Worm (Caenorhabditis elegans) whole organism, young adult: ENCODE results near the gene E02C12.11.

Experiments used
- C06A6.2 ChIP-seq: fragments of 200-800 bp; sonication (Bioruptor generic); conservative IDR thresholded peaks from 2 replicates; pipeline ENCODE4 v1.3.6; 2022; ENCODE audit warnings: missing genetic modification characterization, missing compliant biosample characterization
- C17E4.6 ChIP-seq: fragments of 200-800 bp; sonication (Bioruptor generic); IDR thresholded peaks from 2 replicates; pipeline ENCODE4 v1.3.6; 2022; ENCODE audit warnings: missing genetic modification reagents, missing genetic modification characterization, missing compliant biosample characterization
- F49E8.2 ChIP-seq: sonication (generic microtip); optimal IDR thresholded peaks from 3 replicates; lab custom pipeline; 2017; ENCODE audit warnings: missing genetic modification characterization, mild to moderate bottlenecking, missing compliant biosample characterization, antibody characterized with exemption, moderate library complexity; ENCODE audit not compliant: insufficient read depth
- K12H6.12 ChIP-seq: fragments of 200-800 bp; sonication (Bioruptor generic); optimal IDR thresholded peaks from 2 replicates; lab custom pipeline; 2018; ENCODE audit warnings: mild to moderate bottlenecking, missing genetic modification characterization, missing compliant biosample characterization
- Y56A3A.18 ChIP-seq: fragments of 200-800 bp; sonication (Bioruptor generic); IDR thresholded peaks from 2 replicates; pipeline ENCODE4 v1.3.6; 2022; ENCODE audit warnings: missing genetic modification reagents, missing genetic modification characterization, missing compliant biosample characterization
- akir-1 ChIP-seq: fragments of 200-800 bp; sonication (Bioruptor generic); optimal IDR thresholded peaks from 2 replicates; lab custom pipeline; 2018; ENCODE audit warnings: mild to moderate bottlenecking, missing genetic modification characterization, moderate library complexity, missing compliant biosample characterization
- aptf-2 ChIP-seq: fragments of 200-800 bp; sonication (Bioruptor generic); conservative IDR thresholded peaks from 2 replicates; pipeline ENCODE4 v1.3.6; 2022; ENCODE audit warnings: missing genetic modification reagents, missing genetic modification characterization, missing compliant biosample characterization
- attf-5 ChIP-seq: fragments of 200-800 bp; sonication (Bioruptor generic); optimal IDR thresholded peaks from 2 replicates; lab custom pipeline; 2018; ENCODE audit warnings: mild to moderate bottlenecking, missing genetic modification characterization, missing compliant biosample characterization
- ccch-3 ChIP-seq: fragments of 200-800 bp; sonication (Bioruptor generic); optimal IDR thresholded peaks from 2 replicates; lab custom pipeline; 2018; ENCODE audit warnings: mild to moderate bottlenecking, missing genetic modification characterization, missing compliant biosample characterization
- cebp-1 ChIP-seq, 2 experiments: fragments of 200-800 bp in 1 of 2; sonication (Bioruptor generic) in 1 of 2; sonication (generic microtip) in 1 of 2; IDR thresholded peaks in 1 of 2; optimal IDR thresholded peaks in 1 of 2; 2 replicates each; pipeline versions ENCODE4 v1.3.6 to Lab custom; 2017 to 2022; ENCODE audit warnings: missing compliant biosample characterization in 2 of 2, missing genetic modification characterization in 2 of 2, mild to moderate bottlenecking in 1 of 2, missing genetic modification reagents in 1 of 2, moderate library complexity in 1 of 2
- ceh-79 ChIP-seq: sonication (generic microtip); optimal IDR thresholded peaks from 2 replicates; lab custom pipeline; 2017; ENCODE audit warnings: mild to moderate bottlenecking, missing genetic modification characterization, missing compliant biosample characterization
- dox-1 ChIP-seq: fragments of 200-800 bp; sonication (Bioruptor generic); IDR thresholded peaks from 2 replicates; pipeline ENCODE4 v1.3.6; 2022; ENCODE audit warnings: missing genetic modification reagents, missing genetic modification characterization, missing compliant biosample characterization
- dpff-1 ChIP-seq: sonication (generic microtip); optimal IDR thresholded peaks from 2 replicates; lab custom pipeline; 2017; ENCODE audit warnings: mild to moderate bottlenecking, missing genetic modification characterization, missing compliant biosample characterization
- egl-18 ChIP-seq: fragments of 200-800 bp; sonication (Bioruptor generic); IDR thresholded peaks from 2 replicates; pipeline ENCODE4 v1.3.6; 2022; ENCODE audit warnings: missing genetic modification reagents, missing genetic modification characterization, missing compliant biosample characterization
- egl-44 ChIP-seq: fragments of 200-800 bp; sonication (Bioruptor generic); IDR thresholded peaks from 2 replicates; pipeline ENCODE4 v1.3.6; 2022; ENCODE audit warnings: missing genetic modification reagents, missing genetic modification characterization, missing compliant biosample characterization
- egrh-3 ChIP-seq: fragments of 200-800 bp; sonication (Bioruptor generic); IDR thresholded peaks from 2 replicates; pipeline ENCODE4 v1.3.6; 2022; ENCODE audit warnings: missing genetic modification reagents, missing genetic modification characterization, missing compliant biosample characterization
- ekl-4 ChIP-seq: fragments of 200-800 bp; sonication (Bioruptor generic); IDR thresholded peaks from 2 replicates; pipeline ENCODE4 v1.3.6; 2022; ENCODE audit warnings: missing genetic modification reagents, missing genetic modification characterization, missing compliant biosample characterization
- ets-4 ChIP-seq: fragments of 200-800 bp; sonication (Bioruptor generic); optimal IDR thresholded peaks from 2 replicates; lab custom pipeline; 2018; ENCODE audit warnings: mild to moderate bottlenecking, missing genetic modification characterization, missing compliant biosample characterization
- hlh-26 ChIP-seq: fragments of 200-800 bp; sonication (Bioruptor generic); conservative IDR thresholded peaks from 2 replicates; pipeline ENCODE4 v1.3.6; 2022; ENCODE audit warnings: missing genetic modification reagents, missing genetic modification characterization, missing compliant biosample characterization
- hmg-1.2 ChIP-seq: fragments of 200-800 bp; sonication (Bioruptor generic); IDR thresholded peaks from 2 replicates; pipeline ENCODE4 v1.3.6; 2022; ENCODE audit warnings: missing genetic modification reagents, missing genetic modification characterization, missing compliant biosample characterization
- hrde-1 ChIP-seq: sonication (generic microtip); optimal IDR thresholded peaks from 2 replicates; lab custom pipeline; 2016; ENCODE audit warnings: missing genetic modification characterization, mild to moderate bottlenecking, missing compliant biosample characterization, moderate library complexity, missing genotype, missing genetic modification reagents, borderline replicate concordance
- lin-40 ChIP-seq: sonication (generic microtip); optimal IDR thresholded peaks from 2 replicates; lab custom pipeline; 2016; ENCODE audit warnings: missing genetic modification characterization, mild to moderate bottlenecking, missing compliant biosample characterization, missing genotype, missing genetic modification reagents
- madf-3 ChIP-seq: fragments of 200-800 bp; sonication (Bioruptor generic); IDR thresholded peaks from 2 replicates; pipeline ENCODE4 v1.3.6; 2022; ENCODE audit warnings: missing genetic modification reagents, missing genetic modification characterization, missing compliant biosample characterization
- madf-6 ChIP-seq: fragments of 200-800 bp; sonication (Bioruptor generic); IDR thresholded peaks from 2 replicates; pipeline ENCODE4 v1.3.6; 2022; ENCODE audit warnings: missing genetic modification reagents, missing genetic modification characterization, missing compliant biosample characterization
- mes-4 ChIP-seq: sonication (generic microtip); optimal IDR thresholded peaks from 2 replicates; lab custom pipeline; 2016; ENCODE audit warnings: missing genotype, missing genetic modification characterization, missing compliant biosample characterization
- nfyb-1 ChIP-seq: fragments of 200-800 bp; sonication (Bioruptor generic); IDR thresholded peaks from 2 replicates; pipeline ENCODE4 v1.3.6; 2022; ENCODE audit warnings: missing genetic modification reagents, missing genetic modification characterization, missing compliant biosample characterization
- pha-4 ChIP-seq: fragments of 150-350 bp; sonication (generic microtip); optimal IDR thresholded peaks from 2 replicates; lab custom pipeline; 2014; ENCODE audit warnings: missing biosample characterization, missing genetic modification reagents, missing genetic modification characterization
- rcor-1 ChIP-seq: fragments of 200-800 bp; sonication (Bioruptor generic); IDR thresholded peaks from 2 replicates; pipeline ENCODE4 v1.3.6; 2022; ENCODE audit warnings: missing genetic modification reagents, missing genetic modification characterization, missing compliant biosample characterization
- sea-2 ChIP-seq: fragments of 200-800 bp; sonication (Bioruptor generic); IDR thresholded peaks from 2 replicates; pipeline ENCODE4 v1.3.6; 2022; ENCODE audit warnings: missing genetic modification characterization, missing compliant biosample characterization
- snpc-1.1 ChIP-seq: sonication (generic microtip); optimal IDR thresholded peaks from 2 replicates; lab custom pipeline; 2017; ENCODE audit warnings: missing genetic modification characterization, mild to moderate bottlenecking, missing compliant biosample characterization, antibody characterized with exemption, moderate library complexity, missing genotype, missing genetic modification reagents; ENCODE audit not compliant: insufficient read depth
- snpc-4 ChIP-seq, 5 experiments: fragments of 150-350 bp in 1 of 5; sonication (generic microtip) in 4 of 5; optimal IDR thresholded peaks; 2 replicates each; lab custom pipeline; 2014 to 2018; ENCODE audit warnings: missing genetic modification characterization in 5 of 5, missing biosample characterization in 3 of 5, antibody characterized with exemption in 2 of 5, mild to moderate bottlenecking in 2 of 5, missing compliant biosample characterization in 2 of 5, missing genotype in 2 of 5, moderate library complexity in 2 of 5, missing genetic modification reagents in 1 of 5
- somi-1 ChIP-seq: fragments of 200-800 bp; sonication (Bioruptor generic); optimal IDR thresholded peaks from 2 replicates; lab custom pipeline; 2018; ENCODE audit warnings: mild to moderate bottlenecking, missing genetic modification characterization, missing compliant biosample characterization
- tbp1 ChIP-seq: fragments of 200-800 bp; sonication (Bioruptor generic); optimal IDR thresholded peaks from 2 replicates; lab custom pipeline; 2018; ENCODE audit warnings: mild to moderate bottlenecking, missing genetic modification characterization, missing compliant biosample characterization
- tbx-9 ChIP-seq: sonication (generic microtip); optimal IDR thresholded peaks from 2 replicates; lab custom pipeline; 2016; ENCODE audit warnings: borderline replicate concordance, missing genetic modification characterization, inconsistent platforms, missing compliant biosample characterization
- unc-130 ChIP-seq: sonication (generic microtip); optimal IDR thresholded peaks from 2 replicates; lab custom pipeline; 2016; ENCODE audit warnings: missing genetic modification reagents, missing genetic modification characterization, missing compliant biosample characterization
- ztf-22 ChIP-seq: fragments of 200-800 bp; sonication (Bioruptor generic); optimal IDR thresholded peaks from 2 replicates; lab custom pipeline; 2018; ENCODE audit warnings: mild to moderate bottlenecking, missing genetic modification characterization, moderate library complexity, missing compliant biosample characterization

Gene E02C12.11

ce11 chrV:9399886-9400373 is 20.2 kb upstream of the E02C12.11 start, which contains the start of gene trpp-4:
trpp-4 (plus strand) TSS chrV:9400327.
- TF ChIP-seq unc-130 (no peak), F49E8.2 (tag; lab: Kevin White, UChicago) (no peak), madf-6 (GFP tag; lab: Robert Waterston, UW) (no peak), snpc-4 (GFP tag; optimal IDR thresholded peaks at IDR 0.05; lab: Kevin White, UChicago) (no peak), snpc-4 (tag; optimal IDR thresholded peaks at IDR 0.05; lab: Kevin White, UChicago) (no peak), C17E4.6 (GFP tag; lab: Robert Waterston, UW) (no peak), nfyb-1 (GFP tag; lab: Robert Waterston, UW) (no peak), somi-1 (GFP tag; lab: Kevin White, UChicago) (no peak), tbp1 (GFP tag; lab: Kevin White, UChicago) (no peak), ztf-22 (no peak), Y56A3A.18 (GFP tag; lab: Robert Waterston, UW) (no peak), aptf-2 (GFP tag; lab: Robert Waterston, UW) (no peak), mes-4 (tag; lab: Kevin White, UChicago) (no peak), C06A6.2 (GFP tag; lab: Robert Waterston, UW) (no peak), ekl-4 (GFP tag; lab: Robert Waterston, UW) (no peak), cebp-1 (GFP tag; IDR thresholded peaks at IDR 0.05; lab: Robert Waterston, UW) (no peak), cebp-1 (tag; optimal IDR thresholded peaks at IDR 0.05; lab: Kevin White, UChicago) (no peak), K12H6.12 (tag; lab: Kevin White, UChicago) (no peak), egl-44 (GFP tag; lab: Robert Waterston, UW) (no peak)

- no peak for TF ChIP-seq cebp-1 (GFP tag; IDR thresholded peaks at IDR 0.05; lab: Robert Waterston, UW)
- peak; percentile 41 for TF ChIP-seq cebp-1 (tag; optimal IDR thresholded peaks at IDR 0.05; lab: Kevin White, UChicago)
- no peak for TF ChIP-seq egl-18 (GFP tag; lab: Robert Waterston, UW)
Observed at ce11 chrV:9394938-9395639, 15.4 kb upstream of the E02C12.11 start.

- TF ChIP-seq egrh-3 (GFP tag; lab: Robert Waterston, UW) (no peak), unc-130 (no peak), ets-4 (GFP tag; lab: Kevin White, UChicago) (no peak), rcor-1 (GFP tag; lab: Robert Waterston, UW) (no peak), hlh-26 (GFP tag; lab: Robert Waterston, UW) (no peak), tbx-9 (tag; lab: Kevin White, UChicago) (no peak), dpff-1 (tag; lab: Kevin White, UChicago) (no peak), sea-2 (GFP tag; lab: Robert Waterston, UW) (no peak), lin-40 (no peak), hmg-1.2 (GFP tag; lab: Robert Waterston, UW) (peak; percentile 83), mes-4 (tag; lab: Kevin White, UChicago) (no peak), akir-1 (no peak), ceh-79 (tag; lab: Kevin White, UChicago) (no peak), dox-1 (GFP tag; lab: Robert Waterston, UW) (no peak), madf-3 (GFP tag; lab: Robert Waterston, UW) (no peak), snpc-4 (GFP tag; optimal IDR thresholded peaks at IDR 0.05; lab: Kevin White, UChicago) (peak; percentile 63), snpc-4 (tag; optimal IDR thresholded peaks at IDR 0.05; lab: Kevin White, UChicago) (peak; percentile 71 to 94 (median 87)), snpc-1.1 (tag; lab: Kevin White, UChicago) (peak; percentile 86), ccch-3 (GFP tag; lab: Kevin White, UChicago) (no peak), F49E8.2 (tag; lab: Kevin White, UChicago) (no peak), hrde-1 (tag; lab: Kevin White, UChicago) (no peak), attf-5 (no peak), pha-4 (tag; lab: Kevin White, UChicago) (no peak), somi-1 (GFP tag; lab: Kevin White, UChicago) (no peak)
Observed at ce11 chrV:9391959-9392358, 12.3 kb upstream of the E02C12.11 start.
